Fruit fly (Drosophila melanogaster) whole organism, embryonic: ENCODE results near the gene CG5793.

Experiments used
- Aef1 ChIP-seq: fragments of 200-800 bp; sonication (Bioruptor generic); IDR thresholded peaks from 3 replicates; pipeline ENCODE4 v1.3.6; 2022; ENCODE audit warnings: missing biosample characterization, missing genetic modification characterization
- Atf-2 ChIP-seq: fragments of 200-800 bp; sonication (Bioruptor generic); optimal IDR thresholded peaks from 2 replicates; lab custom pipeline; 2016; ENCODE audit warnings: missing biosample characterization, missing genetic modification characterization
- CG10147 ChIP-seq: fragments of 200-800 bp; sonication (Bioruptor generic); optimal IDR thresholded peaks from 2 replicates; lab custom pipeline; 2019; ENCODE audit warnings: missing biosample characterization, mild to moderate bottlenecking, missing genetic modification characterization, moderate library complexity
- CG14860 ChIP-seq: fragments of 200-800 bp; sonication (Bioruptor generic); IDR thresholded peaks from 3 replicates; pipeline ENCODE4 v1.3.6; 2022; ENCODE audit warnings: missing biosample characterization, missing genetic modification characterization; ENCODE audit not compliant: partially characterized antibody
- CG1529 ChIP-seq: fragments of 200-800 bp; sonication (Bioruptor generic); optimal IDR thresholded peaks from 3 replicates; lab custom pipeline; 2018; ENCODE audit warnings: missing biosample characterization, missing genetic modification characterization
- CG16815 ChIP-seq: fragments of 200-800 bp; sonication (Bioruptor generic); optimal IDR thresholded peaks from 3 replicates; lab custom pipeline; 2017; ENCODE audit warnings: missing biosample characterization, mild to moderate bottlenecking, missing genetic modification characterization
- CG17328 ChIP-seq: fragments of 200-800 bp; sonication (Bioruptor generic); IDR thresholded peaks from 2 replicates; pipeline ENCODE4 v1.3.6; 2022; ENCODE audit warnings: missing biosample characterization, missing genetic modification characterization
- CG17361 ChIP-seq: fragments of 200-800 bp; sonication (Bioruptor generic); IDR thresholded peaks from 3 replicates; pipeline ENCODE4 v1.3.6; 2022; ENCODE audit warnings: missing biosample characterization, missing genetic modification characterization
- CG3065 ChIP-seq: fragments of 200-800 bp; sonication (Bioruptor generic); optimal IDR thresholded peaks from 2 replicates; lab custom pipeline; 2016; ENCODE audit warnings: missing biosample characterization, missing genetic modification characterization
- CG31441 ChIP-seq: fragments of 200-800 bp; sonication (Bioruptor generic); IDR thresholded peaks from 2 replicates; pipeline ENCODE4 v1.3.6; 2022; ENCODE audit warnings: missing biosample characterization, missing genetic modification characterization
- CG34422 ChIP-seq: fragments of 200-800 bp; sonication (Bioruptor generic); IDR thresholded peaks from 3 replicates; pipeline ENCODE4 v1.3.6; 2022; ENCODE audit warnings: missing biosample characterization, missing genetic modification characterization
- CG4360 ChIP-seq: fragments of 200-800 bp; sonication (Bioruptor generic); IDR thresholded peaks from 2 replicates; pipeline ENCODE4 v1.3.6; 2022; ENCODE audit warnings: missing biosample characterization, missing genetic modification characterization
- CG9932 ChIP-seq: fragments of 200-800 bp; sonication (Bioruptor generic); IDR thresholded peaks from 2 replicates; pipeline ENCODE4 v1.3.6; 2022; ENCODE audit warnings: missing biosample characterization, missing genetic modification characterization
- CHES-1-like ChIP-seq: fragments of 200-800 bp; sonication (Bioruptor generic); optimal IDR thresholded peaks from 2 replicates; lab custom pipeline; 2016; ENCODE audit warnings: missing biosample characterization, missing genetic modification characterization
- D19B ChIP-seq: fragments of 200-800 bp; sonication (Bioruptor generic); optimal IDR thresholded peaks from 2 replicates; lab custom pipeline; 2017; ENCODE audit warnings: missing biosample characterization, mild to moderate bottlenecking, missing genetic modification characterization
- Dref ChIP-seq: fragments of 200-800 bp; sonication (Bioruptor generic); IDR thresholded peaks from 2 replicates; pipeline ENCODE4 v1.3.6; 2022; ENCODE audit warnings: missing biosample characterization, missing genetic modification characterization
- E2f1 ChIP-seq: fragments of 200-800 bp; sonication (Bioruptor generic); IDR thresholded peaks from 2 replicates; pipeline ENCODE4 v1.3.6; 2022; ENCODE audit warnings: missing biosample characterization, missing genetic modification characterization
- HLHmδ ChIP-seq: fragments of 200-800 bp; sonication (Bioruptor generic); optimal IDR thresholded peaks from 2 replicates; lab custom pipeline; 2018; ENCODE audit warnings: missing biosample characterization, mild to moderate bottlenecking, missing genetic modification characterization, moderate library complexity
- Med ChIP-seq: fragments of 200-800 bp; sonication (Bioruptor generic); peaks from one replicate; lab custom pipeline; 2016; ENCODE audit warnings: missing biosample characterization, missing genetic modification characterization, mild to moderate bottlenecking, inconsistent platforms, moderate library complexity
- Xrp1 ChIP-seq: fragments of 200-800 bp; sonication (Bioruptor generic); IDR thresholded peaks from 2 replicates; pipeline ENCODE4 v1.3.6; 2022; ENCODE audit warnings: missing biosample characterization, missing genetic modification characterization
- bbx ChIP-seq: fragments of 200-800 bp; sonication (Bioruptor generic); IDR thresholded peaks from 2 replicates; pipeline ENCODE4 v1.3.6; 2022; ENCODE audit warnings: missing biosample characterization, missing genetic modification characterization; ENCODE audit not compliant: partially characterized antibody
- bcd ChIP-seq: fragments of 200-800 bp; sonication (Bioruptor generic); optimal IDR thresholded peaks from 2 replicates; lab custom pipeline; 2017; ENCODE audit warnings: missing biosample characterization, mild to moderate bottlenecking, missing genetic modification characterization
- chinmo ChIP-seq: fragments of 200-800 bp; sonication (Bioruptor generic); IDR thresholded peaks from 4 replicates; pipeline ENCODE4 v1.3.6; 2022; ENCODE audit warnings: missing biosample characterization, missing genetic modification characterization; ENCODE audit not compliant: partially characterized antibody
- crol ChIP-seq: fragments of 200-800 bp; sonication (Bioruptor generic); IDR thresholded peaks from 2 replicates; pipeline ENCODE4 v1.3.6; 2022; ENCODE audit warnings: missing biosample characterization, missing genetic modification characterization
- danr ChIP-seq: fragments of 200-800 bp; sonication (Bioruptor generic); IDR thresholded peaks from 2 replicates; pipeline ENCODE4 v1.3.6; 2022; ENCODE audit warnings: missing biosample characterization, missing genetic modification characterization
- esg ChIP-seq: fragments of 200-800 bp; sonication (Bioruptor generic); conservative IDR thresholded peaks from 2 replicates; pipeline ENCODE4 v1.3.6; 2022; ENCODE audit warnings: missing biosample characterization, missing genetic modification characterization
- fd96Cb ChIP-seq: fragments of 200-800 bp; sonication (Bioruptor generic); optimal IDR thresholded peaks from 2 replicates; lab custom pipeline; 2018; ENCODE audit warnings: missing biosample characterization, mild to moderate bottlenecking, missing genetic modification characterization, moderate library complexity
- fru ChIP-seq: fragments of >200 bp; optimal IDR thresholded peaks from 2 replicates; lab custom pipeline; 2017
- gsb ChIP-seq: fragments of 200-800 bp; sonication (Bioruptor generic); IDR thresholded peaks from 2 replicates; pipeline ENCODE4 v1.3.6; 2022; ENCODE audit warnings: missing biosample characterization, missing genetic modification characterization
- gsb-n ChIP-seq: fragments of 200-800 bp; sonication (Bioruptor generic); optimal IDR thresholded peaks from 3 replicates; lab custom pipeline; 2018; ENCODE audit warnings: missing biosample characterization, mild to moderate bottlenecking, missing genetic modification characterization
- hb ChIP-seq: fragments of 200-800 bp; sonication (Bioruptor generic); IDR thresholded peaks from 3 replicates; pipeline ENCODE4 v1.3.6; 2022; ENCODE audit warnings: missing biosample characterization, missing genetic modification characterization; ENCODE audit not compliant: partially characterized antibody
- ken ChIP-seq: fragments of 200-800 bp; sonication (Bioruptor generic); IDR thresholded peaks from 3 replicates; pipeline ENCODE4 v1.3.6; 2022; ENCODE audit warnings: missing biosample characterization, missing genetic modification characterization
- lbe ChIP-seq: fragments of 200-800 bp; sonication (Bioruptor generic); optimal IDR thresholded peaks from 2 replicates; lab custom pipeline; 2016; ENCODE audit warnings: missing biosample characterization, mild to moderate bottlenecking, missing genetic modification characterization
- lilli ChIP-seq: fragments of 200-800 bp; sonication (Bioruptor generic); optimal IDR thresholded peaks from 3 replicates; lab custom pipeline; 2016; ENCODE audit warnings: missing biosample characterization, missing genetic modification characterization
- luna ChIP-seq: fragments of 200-800 bp; sonication (Bioruptor generic); optimal IDR thresholded peaks from 2 replicates; lab custom pipeline; 2016; ENCODE audit warnings: missing biosample characterization, missing genetic modification characterization
- onecut ChIP-seq: fragments of 200-800 bp; sonication (Bioruptor generic); IDR thresholded peaks from 2 replicates; pipeline ENCODE4 v1.3.6; 2022; ENCODE audit warnings: missing biosample characterization, missing genetic modification characterization
- peb ChIP-seq: fragments of 200-800 bp; sonication (Bioruptor generic); IDR thresholded peaks from 2 replicates; pipeline ENCODE4 v1.3.6; 2022; ENCODE audit warnings: missing biosample characterization, missing genetic modification characterization
- psq ChIP-seq: fragments of 200-800 bp; sonication (Bioruptor generic); optimal IDR thresholded peaks from 2 replicates; lab custom pipeline; 2017; ENCODE audit warnings: missing biosample characterization, missing genetic modification characterization
- pum ChIP-seq: fragments of 200-800 bp; sonication (Bioruptor generic); optimal IDR thresholded peaks from 2 replicates; lab custom pipeline; 2016; ENCODE audit warnings: missing biosample characterization, missing genetic modification characterization
- rib ChIP-seq: fragments of 200-800 bp; sonication (Bioruptor generic); IDR thresholded peaks from 2 replicates; pipeline ENCODE4 v1.3.6; 2022; ENCODE audit warnings: missing biosample characterization, missing genetic modification characterization
- row ChIP-seq: fragments of 200-800 bp; sonication (Bioruptor generic); IDR thresholded peaks from 3 replicates; pipeline ENCODE4 v1.3.6; 2022; ENCODE audit warnings: missing biosample characterization, missing genetic modification characterization
- sens ChIP-seq: fragments of 200-800 bp; sonication (Bioruptor generic); peaks from one replicate; lab custom pipeline; 2016; ENCODE audit warnings: missing biosample characterization, missing genetic modification characterization
- sens-2 ChIP-seq: fragments of 200-800 bp; sonication (Bioruptor generic); IDR thresholded peaks from 2 replicates; pipeline ENCODE4 v1.3.6; 2022; ENCODE audit warnings: missing biosample characterization, missing genetic modification characterization
- tna ChIP-seq: fragments of 200-800 bp; sonication (Bioruptor generic); IDR thresholded peaks from 2 replicates; pipeline ENCODE4 v1.3.6; 2022; ENCODE audit warnings: missing biosample characterization, missing genetic modification characterization; ENCODE audit not compliant: partially characterized antibody
- zen2 ChIP-seq: fragments of 200-800 bp; sonication (Bioruptor generic); IDR thresholded peaks from 3 replicates; pipeline ENCODE4 v1.3.6; 2022; ENCODE audit warnings: missing biosample characterization, missing genetic modification characterization; ENCODE audit not compliant: partially characterized antibody

The CG5793 gene

dm6 chr3R:21118784-21119183, 8.6 kb upstream of the CG5793 start, which contains the start of gene Bdbt (continued):
- 0 out of 2 replicates have a peak, but pooled peaks have one; percentile 31 for TF ChIP-seq CG17328 (GFP tag; lab: Robert Waterston, UW)
- TF ChIP-seq bcd, result peak; percentile 43
- TF ChIP-seq sens, result peak; percentile 77
- TF ChIP-seq luna (GFP tag; lab: Kevin White, UChicago), result no peak
- TF ChIP-seq danr (GFP tag; lab: Robert Waterston, UW), result no peak
- TF ChIP-seq CG9932 (GFP tag; lab: Robert Waterston, UW), result peak; percentile 52
- TF ChIP-seq D19B (GFP tag; lab: Kevin White, UChicago), result peak; percentile 94
- TF ChIP-seq fru (lab: Kevin White, UChicago), result no peak
- TF ChIP-seq CG3065 (GFP tag; lab: Kevin White, UChicago), result no peak
- no peak for TF ChIP-seq gsb (GFP tag; lab: Robert Waterston, UW)
- no peak for TF ChIP-seq Xrp1 (GFP tag; lab: Robert Waterston, UW)
- peak; percentile 63 for TF ChIP-seq zen2
- peak; percentile 77 for TF ChIP-seq row (GFP tag; lab: Robert Waterston, UW)
- no peak for TF ChIP-seq CG4360
- peak; percentile 89 for TF ChIP-seq hb (GFP tag; lab: Robert Waterston, UW)
- no peak for TF ChIP-seq CG10147 (GFP tag; lab: Kevin White, UChicago)
- TF ChIP-seq psq, result no peak
- peak; percentile 9; the same call in 1 of the 2 replicates for TF ChIP-seq Dref
- TF ChIP-seq Aef1 (GFP tag; lab: Robert Waterston, UW), result peak; percentile 40; the same call in 2 of the 3 replicates
- no peak for TF ChIP-seq E2f1 (GFP tag; lab: Robert Waterston, UW)
- no peak for TF ChIP-seq peb
- peak; percentile 88 for TF ChIP-seq Med (GFP tag; lab: Kevin White, UChicago)
- TF ChIP-seq tna (GFP tag; lab: Robert Waterston, UW), result peak; percentile 95
- peak; percentile 91 for TF ChIP-seq CG14860 (GFP tag; lab: Robert Waterston, UW)
- peak; percentile 21 for TF ChIP-seq fd96Cb (tag; lab: Kevin White, UChicago)
- TF ChIP-seq rib (GFP tag; lab: Robert Waterston, UW), result peak; percentile 42; the same call in 1 of the 2 replicates
- TF ChIP-seq lilli (GFP tag; lab: Kevin White, UChicago), result peak; percentile 65
- peak; percentile 52; the same call in 1 of the 3 replicates for TF ChIP-seq CG34422 (GFP tag; lab: Robert Waterston, UW)
- TF ChIP-seq HLHmδ (GFP tag; lab: Kevin White, UChicago), result no peak
- TF ChIP-seq CG17361, result no peak
- TF ChIP-seq CHES-1-like (GFP tag; lab: Kevin White, UChicago), result no peak
- TF ChIP-seq CG16815 (GFP tag; lab: Kevin White, UChicago), result peak; percentile 1
- peak; percentile 4 for TF ChIP-seq pum
- no peak for TF ChIP-seq sens-2 (GFP tag; lab: Robert Waterston, UW)
- TF ChIP-seq CG1529, result no peak
- TF ChIP-seq onecut (GFP tag; lab: Robert Waterston, UW), result no peak
- peak; percentile 82 for TF ChIP-seq bbx
- no peak for TF ChIP-seq lbe (GFP tag; lab: Kevin White, UChicago)
- TF ChIP-seq ken, result no peak

- TF ChIP-seq CG31441 (GFP tag; lab: Robert Waterston, UW), result no peak
- peak; percentile 58 for TF ChIP-seq crol (GFP tag; lab: Robert Waterston, UW)
- TF ChIP-seq gsb-n (tag; lab: Kevin White, UChicago), result peak; percentile 35
- 0 out of 4 replicates have a peak, but pooled peaks have one; percentile 58 for TF ChIP-seq chinmo (GFP tag; lab: Robert Waterston, UW)
- no peak for TF ChIP-seq Atf-2
- no peak for TF ChIP-seq esg (GFP tag; lab: Robert Waterston, UW)
These were observed 3.1 kb upstream of the CG5793 start for dm6 chr3R:21124225-21124624.
